Fruit fly (Drosophila melanogaster): ENCODE measurements around the gene CG12725.

DNA sequence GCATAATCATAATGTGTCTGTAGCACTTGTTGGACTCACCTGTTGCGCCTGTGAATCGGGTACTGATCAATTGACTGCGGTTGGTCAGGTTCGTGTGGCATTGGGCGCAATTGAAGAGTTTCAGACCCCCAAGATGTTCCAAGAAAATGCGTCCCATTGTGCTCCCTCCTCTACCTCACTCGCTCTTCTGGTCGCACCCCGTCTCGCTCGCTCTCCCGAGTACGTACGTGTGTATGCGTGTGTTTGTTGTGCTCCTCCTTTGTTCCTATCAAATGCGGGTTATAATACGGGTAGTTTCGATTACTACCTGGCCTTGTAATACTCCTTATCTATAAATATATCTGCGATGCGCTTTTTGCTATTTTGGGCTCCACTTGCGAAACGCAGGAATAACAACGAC lies 15.9 kb downstream of the CG12725 start:
- TF ChIP-seq Myc (optimal IDR thresholded peaks at IDR 0.05): no peak
- TF ChIP-seq tai (GFP tag; optimal IDR thresholded peaks at IDR 0.05): no peak
- no peak for TF ChIP-seq Sp1 (GFP tag; optimal IDR thresholded peaks at IDR 0.05)

All from whole organism, wandering third instar larva.